Worm (Caenorhabditis elegans) whole organism, L2 larva: ENCODE results near the gene dgk-5.

Source experiments
- Y55F3AM.14 ChIP-seq: fragments of 200-800 bp; sonication (Bioruptor generic); optimal IDR thresholded peaks from 2 replicates; lab custom pipeline; 2018; ENCODE audit warnings: mild to moderate bottlenecking, missing genetic modification characterization, missing compliant biosample characterization
- ama-1 ChIP-seq: fragments of 150-350 bp; optimal IDR thresholded peaks from 2 replicates; lab custom pipeline; 2018; ENCODE audit warnings: inconsistent platforms
- dmd-4 ChIP-seq: sonication (generic microtip); optimal IDR thresholded peaks from 2 replicates; lab custom pipeline; 2017; ENCODE audit warnings: missing biosample characterization, missing genetic modification characterization
- egl-27 ChIP-seq: sonication (generic microtip); optimal IDR thresholded peaks from 3 replicates; lab custom pipeline; 2017; ENCODE audit warnings: missing biosample characterization, missing genetic modification reagents, missing genetic modification characterization
- mbf-1 ChIP-seq: sonication (generic microtip); optimal IDR thresholded peaks from 2 replicates; lab custom pipeline; 2017; ENCODE audit warnings: missing biosample characterization, missing genetic modification characterization
- nhr-12 ChIP-seq: fragments of 150-350 bp; optimal IDR thresholded peaks from 2 replicates; lab custom pipeline; 2014; ENCODE audit warnings: missing biosample characterization, missing genetic modification characterization
- nhr-129 ChIP-seq: fragments of 150-350 bp; optimal IDR thresholded peaks from 2 replicates; lab custom pipeline; 2014; ENCODE audit warnings: missing biosample characterization, missing genetic modification characterization
- nhr-21 ChIP-seq: fragments of 150-350 bp; optimal IDR thresholded peaks from 2 replicates; lab custom pipeline; 2014; ENCODE audit warnings: missing biosample characterization, missing genetic modification characterization
- nhr-77 ChIP-seq: fragments of 150-350 bp; optimal IDR thresholded peaks from 2 replicates; lab custom pipeline; 2014; ENCODE audit warnings: missing biosample characterization, missing genetic modification characterization
- unc-55 ChIP-seq: fragments of 150-350 bp; sonication (generic microtip); optimal IDR thresholded peaks from 3 replicates; lab custom pipeline; 2014; ENCODE audit warnings: missing biosample characterization, missing genetic modification reagents, missing genetic modification characterization
- ztf-11 ChIP-seq: sonication (generic microtip); optimal IDR thresholded peaks from 2 replicates; lab custom pipeline; 2017; ENCODE audit warnings: missing biosample characterization, missing genetic modification characterization

ce11 chrII:6475180-6475737, 4.4 kb upstream of the dgk-5 start, which contains the start of gene T28D9.16:
- TF ChIP-seq Y55F3AM.14 (GFP tag; lab: Kevin White, UChicago) = no peak
- no peak for TF ChIP-seq ztf-11 (tag; lab: Kevin White, UChicago)
- TF ChIP-seq nhr-77 (tag; lab: Kevin White, UChicago) = no peak
- TF ChIP-seq unc-55 (GFP tag; lab: Kevin White, UChicago) = no peak
- TF ChIP-seq ama-1 (lab: Kevin White, UChicago) = no peak
- no peak for TF ChIP-seq nhr-12 (tag; lab: Kevin White, UChicago)
- no peak for TF ChIP-seq nhr-21 (tag; lab: Kevin White, UChicago)
- TF ChIP-seq nhr-129 (tag; lab: Kevin White, UChicago) = no peak
- no peak for TF ChIP-seq mbf-1 (tag; lab: Kevin White, UChicago)
- no peak for TF ChIP-seq dmd-4 (tag; lab: Kevin White, UChicago)
- no peak for TF ChIP-seq egl-27 (tag; lab: Kevin White, UChicago)
